Worm (Caenorhabditis elegans) whole organism, L4 larva: ENCODE measurements around the gene srlf-31.
A peak's percentile ranks its signal among the peaks of the same experiment; 100 is the strongest.

Experiments used
- D1046.2 ChIP-seq: fragments of 200-800 bp; sonication (Bioruptor generic); IDR thresholded peaks from 2 replicates; pipeline ENCODE4 v1.3.6; 2022; ENCODE audit warnings: missing genetic modification characterization, missing compliant biosample characterization
- F44E2.7 ChIP-seq: fragments of 200-800 bp; sonication (Bioruptor generic); IDR thresholded peaks from 2 replicates; pipeline ENCODE4 v2.1.2; 2022; ENCODE audit warnings: missing genetic modification characterization, missing compliant biosample characterization
- F49E8.2 ChIP-seq: sonication (generic microtip); optimal IDR thresholded peaks from 2 replicates; lab custom pipeline; 2016; ENCODE audit warnings: missing compliant biosample characterization, mild to moderate bottlenecking, missing genetic modification characterization, borderline replicate concordance
- R02D3.7 ChIP-seq: fragments of 150-350 bp; sonication (generic microtip); optimal IDR thresholded peaks from 3 replicates; lab custom pipeline; 2014; ENCODE audit warnings: missing biosample characterization, missing genetic modification characterization
- T20F7.1 ChIP-seq: fragments of 200-800 bp; sonication (Bioruptor generic); optimal IDR thresholded peaks from 2 replicates; lab custom pipeline; 2018; ENCODE audit warnings: mild to moderate bottlenecking, missing genetic modification characterization, missing compliant biosample characterization
- ZK546.5 ChIP-seq, 2 experiments: sonication (generic microtip); optimal IDR thresholded peaks; 2 replicates each; lab custom pipeline; 2017; ENCODE audit warnings: missing biosample characterization in 2 of 2, missing genetic modification characterization in 2 of 2
- aly-2 ChIP-seq: sonication (generic microtip); optimal IDR thresholded peaks from 2 replicates; lab custom pipeline; 2018; ENCODE audit warnings: missing biosample characterization, missing genetic modification characterization
- ceh-32 ChIP-seq: sonication (generic microtip); optimal IDR thresholded peaks from 2 replicates; lab custom pipeline; 2016; ENCODE audit warnings: mild to moderate bottlenecking, missing genetic modification characterization, missing compliant biosample characterization; ENCODE audit not compliant: poor library complexity
- ceh-62 ChIP-seq: sonication (generic microtip); optimal IDR thresholded peaks from 2 replicates; lab custom pipeline; 2017; ENCODE audit warnings: missing biosample characterization, missing genetic modification characterization
- ceh-82 ChIP-seq: sonication (generic microtip); optimal IDR thresholded peaks from 2 replicates; lab custom pipeline; 2017; ENCODE audit warnings: missing biosample characterization, missing genetic modification characterization
- ces-1 ChIP-seq: fragments of 150-350 bp; sonication (generic microtip); optimal IDR thresholded peaks from 4 replicates; lab custom pipeline; 2014; ENCODE audit warnings: missing biosample characterization, missing genetic modification reagents, missing genetic modification characterization
- cey-2 ChIP-seq: sonication (generic microtip); optimal IDR thresholded peaks from 3 replicates; lab custom pipeline; 2017; ENCODE audit warnings: missing genetic modification characterization, mild to moderate bottlenecking, missing compliant biosample characterization, antibody characterized with exemption, borderline replicate concordance; ENCODE audit not compliant: insufficient read depth
- ctbp-1 ChIP-seq: fragments of 200-800 bp; sonication (Bioruptor generic); IDR thresholded peaks from 2 replicates; pipeline ENCODE4 v1.3.6; 2022; ENCODE audit warnings: missing genetic modification reagents, missing genetic modification characterization, missing compliant biosample characterization
- daf-19 ChIP-seq: fragments of 200-800 bp; sonication (Bioruptor generic); conservative IDR thresholded peaks from 2 replicates; pipeline ENCODE4 v1.3.6; 2022; ENCODE audit warnings: missing genetic modification characterization, missing compliant biosample characterization
- dmd-6 ChIP-seq: fragments of 200-800 bp; sonication (Bioruptor generic); IDR thresholded peaks from 2 replicates; pipeline ENCODE4 v1.3.6; 2022; ENCODE audit warnings: missing genetic modification reagents, missing genetic modification characterization, missing compliant biosample characterization
- fkh-10 ChIP-seq: fragments of 150-350 bp; optimal IDR thresholded peaks from 2 replicates; lab custom pipeline; 2014; ENCODE audit warnings: missing biosample characterization, missing genetic modification reagents, missing genetic modification characterization
- fos-1 ChIP-seq: fragments of 150-350 bp; optimal IDR thresholded peaks from 2 replicates; lab custom pipeline; 2014; ENCODE audit warnings: missing biosample characterization, missing genetic modification characterization
- gei-8 ChIP-seq: fragments of 200-800 bp; sonication (Bioruptor generic); optimal IDR thresholded peaks from 2 replicates; lab custom pipeline; 2018; ENCODE audit warnings: mild to moderate bottlenecking, missing genetic modification characterization, missing compliant biosample characterization
- hif-1 ChIP-seq, 2 experiments: sonication (generic microtip); optimal IDR thresholded peaks; 2 replicates each; lab custom pipeline; 2016 to 2017; ENCODE audit warnings: missing compliant biosample characterization in 2 of 2, missing genetic modification characterization in 2 of 2, missing genetic modification reagents in 2 of 2, missing genotype in 2 of 2, mild to moderate bottlenecking in 1 of 2
- hlh-30 ChIP-seq: sonication (generic microtip); optimal IDR thresholded peaks from 2 replicates; lab custom pipeline; 2017; ENCODE audit warnings: antibody characterized with exemption, mild to moderate bottlenecking, missing genetic modification characterization, missing compliant biosample characterization; ENCODE audit not compliant: insufficient read depth
- jun-1 ChIP-seq: fragments of 150-350 bp; optimal IDR thresholded peaks from 2 replicates; lab custom pipeline; 2014; ENCODE audit warnings: missing biosample characterization, missing genetic modification reagents, missing genetic modification characterization
- lin-13 ChIP-seq: fragments of 150-350 bp; optimal IDR thresholded peaks from 2 replicates; lab custom pipeline; 2014; ENCODE audit warnings: missing biosample characterization, missing genetic modification reagents, missing genetic modification characterization
- lin-15B ChIP-seq: fragments of 150-350 bp; sonication (generic microtip); optimal IDR thresholded peaks from 3 replicates; lab custom pipeline; 2014; ENCODE audit warnings: missing biosample characterization, missing genetic modification characterization
- lsy-2 ChIP-seq, 2 experiments: fragments of 150-350 bp in 1 of 2; sonication (generic microtip) in 1 of 2; optimal IDR thresholded peaks; 2 replicates each; lab custom pipeline; 2014 to 2017; ENCODE audit warnings: missing biosample characterization in 2 of 2, missing genetic modification characterization in 2 of 2
- madf-5 ChIP-seq, 2 experiments: fragments of 200-800 bp; sonication (Bioruptor generic); IDR thresholded peaks; 2 replicates each; pipeline ENCODE4 v1.3.6; 2022; ENCODE audit warnings: missing compliant biosample characterization in 2 of 2, missing genetic modification characterization in 2 of 2
- mdt-29 ChIP-seq: fragments of 200-800 bp; sonication (Bioruptor generic); IDR thresholded peaks from 2 replicates; pipeline ENCODE4 v1.3.6; 2022; ENCODE audit warnings: missing genetic modification reagents, missing genetic modification characterization, missing compliant biosample characterization
- nhr-102 ChIP-seq: sonication (generic microtip); optimal IDR thresholded peaks from 2 replicates; lab custom pipeline; 2016; ENCODE audit warnings: mild to moderate bottlenecking, missing genetic modification characterization, moderate library complexity, missing compliant biosample characterization
- nhr-11 ChIP-seq: fragments of 150-350 bp; optimal IDR thresholded peaks from 2 replicates; lab custom pipeline; 2014; ENCODE audit warnings: missing biosample characterization, missing genetic modification characterization
- nhr-111 ChIP-seq: fragments of 200-800 bp; sonication (Bioruptor generic); optimal IDR thresholded peaks from 2 replicates; lab custom pipeline; 2018; ENCODE audit warnings: mild to moderate bottlenecking, missing genetic modification characterization, missing compliant biosample characterization
- nhr-25 ChIP-seq: sonication (generic microtip); optimal IDR thresholded peaks from 2 replicates; lab custom pipeline; 2017; ENCODE audit warnings: missing genetic modification characterization, mild to moderate bottlenecking, missing compliant biosample characterization, antibody characterized with exemption, moderate library complexity, borderline replicate concordance; ENCODE audit not compliant: insufficient read depth
- nhr-28 ChIP-seq: fragments of 150-350 bp; optimal IDR thresholded peaks from 2 replicates; lab custom pipeline; 2014; ENCODE audit warnings: missing biosample characterization, missing genetic modification characterization
- nhr-41 ChIP-seq: fragments of 200-800 bp; sonication (Bioruptor generic); IDR thresholded peaks from 2 replicates; pipeline ENCODE4 v1.3.6; 2022; ENCODE audit warnings: missing genetic modification reagents, missing genetic modification characterization, missing compliant biosample characterization
- nhr-42 ChIP-seq: fragments of 200-800 bp; sonication (Bioruptor generic); IDR thresholded peaks from 2 replicates; pipeline ENCODE4 v1.3.6; 2022; ENCODE audit warnings: missing genetic modification characterization, missing compliant biosample characterization
- pqm-1 ChIP-seq: sonication (generic microtip); optimal IDR thresholded peaks from 2 replicates; lab custom pipeline; 2017; ENCODE audit warnings: missing biosample characterization, missing genetic modification characterization
- saeg-2 ChIP-seq: fragments of 200-800 bp; sonication (Bioruptor generic); IDR thresholded peaks from 2 replicates; pipeline ENCODE4 v1.3.6; 2022; ENCODE audit warnings: missing genetic modification reagents, missing genetic modification characterization, missing compliant biosample characterization
- snpc-4 ChIP-seq: fragments of 150-350 bp; optimal IDR thresholded peaks from 2 replicates; lab custom pipeline; 2014; ENCODE audit warnings: missing biosample characterization, missing genetic modification characterization
- spr-1 ChIP-seq: sonication (generic microtip); optimal IDR thresholded peaks from 2 replicates; lab custom pipeline; 2016; ENCODE audit warnings: mild to moderate bottlenecking, missing genetic modification characterization, missing compliant biosample characterization
- unc-130 ChIP-seq: sonication (generic microtip); optimal IDR thresholded peaks from 2 replicates; lab custom pipeline; 2016; ENCODE audit warnings: missing genetic modification reagents, missing genetic modification characterization, missing compliant biosample characterization
- unc-62 ChIP-seq, 3 experiments: fragments of 150-350 bp in 1 of 3; sonication (generic microtip); optimal IDR thresholded peaks in 2 of 3; peaks in 1 of 3; 1 replicate in 1 of 3; 2 replicates in 2 of 3; lab custom pipeline; 2014 to 2017; ENCODE audit warnings: missing biosample characterization in 3 of 3, missing genetic modification characterization in 3 of 3, missing genetic modification reagents in 3 of 3, missing genotype in 1 of 3
- zip-11 ChIP-seq: fragments of 200-800 bp; sonication (Bioruptor generic); IDR thresholded peaks from 2 replicates; pipeline ENCODE4 v1.3.6; 2022; ENCODE audit warnings: missing genetic modification characterization, missing compliant biosample characterization
- ztf-7 ChIP-seq: fragments of 150-350 bp; optimal IDR thresholded peaks from 2 replicates; lab custom pipeline; 2014; ENCODE audit warnings: missing biosample characterization, missing genetic modification characterization

The srlf-31 gene

ce11 chrIV:11923074-11923473 lies at the start of gene srlf-31:
Gene srlf-31 (minus strand): TSS chrIV:11923174.
- TF ChIP-seq dmd-6 (GFP tag; lab: Robert Waterston, UW) (no peak), ztf-7 (tag; lab: Kevin White, UChicago) (no peak), jun-1 (tag; lab: Kevin White, UChicago) (no peak), hlh-30 (tag; lab: Kevin White, UChicago) (no peak), unc-130 (GFP tag; lab: Kevin White, UChicago) (no peak), nhr-42 (GFP tag; lab: Robert Waterston, UW) (no peak), saeg-2 (GFP tag; lab: Robert Waterston, UW) (no peak), unc-62 (GFP tag; optimal IDR thresholded peaks at IDR 0.05 in 1 of 2; lab: Kevin White, UChicago) (no peak), unc-62 (tag; optimal IDR thresholded peaks at IDR 0.05; lab: Kevin White, UChicago) (no peak), madf-5 (GFP tag; IDR thresholded peaks at IDR 0.05; lab: Robert Waterston, UW) (no peak), mdt-29 (GFP tag; lab: Robert Waterston, UW) (no peak), zip-11 (no peak), nhr-25 (tag; lab: Kevin White, UChicago) (no peak), lin-13 (GFP tag; lab: Kevin White, UChicago) (no peak), daf-19 (GFP tag; lab: Robert Waterston, UW) (no peak), lin-15B (no peak)

DNA sequence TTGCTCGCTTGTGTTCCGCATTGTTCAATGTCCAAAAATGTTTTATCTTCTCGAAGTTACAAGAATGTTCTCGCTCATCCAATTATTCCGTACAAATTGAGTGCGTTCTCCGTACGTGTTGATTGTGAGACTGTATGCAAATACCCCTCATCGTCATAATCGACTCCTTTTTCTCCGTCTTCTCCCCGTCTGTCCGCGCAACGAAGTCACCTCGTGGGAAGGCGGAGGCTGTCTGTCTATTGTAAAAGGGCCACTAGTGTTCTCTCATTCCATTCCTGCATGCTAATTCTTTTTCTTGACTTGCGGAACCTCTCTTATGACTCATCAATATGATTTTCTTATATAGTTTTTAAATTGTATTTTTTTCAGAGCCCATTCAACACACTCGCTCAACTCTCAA lies 47.2 kb upstream of the srlf-31 start, which contains the start of gene ZK829.9:
TSS of gene ZK829.9 (plus strand) at position 364 of the 400 bp plus-strand sequence.
- TF ChIP-seq gei-8 (GFP tag; lab: Kevin White, UChicago) (no peak), nhr-41 (no peak), R02D3.7 (no peak)

DNA sequence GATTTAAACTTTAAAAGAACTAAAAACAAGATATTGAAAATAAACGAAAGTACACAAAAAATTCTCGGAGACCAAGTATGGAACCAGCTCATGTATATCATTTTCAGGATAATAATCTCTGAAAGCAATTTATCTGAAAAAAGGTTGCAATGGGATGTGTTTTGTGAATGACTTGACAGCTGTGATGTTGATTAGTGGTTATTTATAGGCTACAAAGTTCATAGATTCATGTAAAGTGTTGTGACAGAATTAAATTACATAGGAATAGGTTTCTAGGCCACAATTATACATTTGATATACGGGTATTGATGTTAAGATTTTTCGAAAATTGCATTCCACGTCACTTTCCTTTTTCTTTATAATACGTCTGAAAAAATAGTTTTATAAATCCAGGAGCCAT lies 42.4 kb upstream of the srlf-31 start, which contains the start of gene srj-1:
TSS of gene srj-1 (minus strand) at position 101 of the 400 bp plus-strand sequence.
- TF ChIP-seq spr-1 (tag; lab: Kevin White, UChicago) (no peak), unc-62 (GFP tag; optimal IDR thresholded peaks at IDR 0.05 in 1 of 2; lab: Kevin White, UChicago) (peak in 1 of 2 experiments; percentile 33), unc-62 (tag; optimal IDR thresholded peaks at IDR 0.05; lab: Kevin White, UChicago) (no peak), nhr-28 (tag; lab: Kevin White, UChicago) (no peak), T20F7.1 (GFP tag; lab: Kevin White, UChicago) (no peak), F44E2.7 (GFP tag; lab: Robert Waterston, UW) (no peak), nhr-25 (tag; lab: Kevin White, UChicago) (no peak), nhr-11 (tag; lab: Kevin White, UChicago) (peak; percentile 55), madf-5 (GFP tag; IDR thresholded peaks at IDR 0.05; lab: Robert Waterston, UW) (no peak), lin-13 (GFP tag; lab: Kevin White, UChicago) (no peak), ZK546.5 (tag; optimal IDR thresholded peaks at IDR 0.05; lab: Kevin White, UChicago) (no peak), ceh-62 (tag; lab: Kevin White, UChicago) (no peak)

- TF ChIP-seq lsy-2 (tag; optimal IDR thresholded peaks at IDR 0.05; lab: Kevin White, UChicago) (peak in 1 of 2 experiments; percentile 86), F44E2.7 (GFP tag; lab: Robert Waterston, UW) (no peak), ctbp-1 (no peak), nhr-25 (tag; lab: Kevin White, UChicago) (no peak), nhr-111 (no peak), nhr-41 (no peak), lin-13 (GFP tag; lab: Kevin White, UChicago) (no peak), pqm-1 (tag; lab: Kevin White, UChicago) (no peak), cey-2 (tag; lab: Kevin White, UChicago) (no peak), fos-1 (no peak), ZK546.5 (tag; optimal IDR thresholded peaks at IDR 0.05; lab: Kevin White, UChicago) (no peak), jun-1 (tag; lab: Kevin White, UChicago) (peak; percentile 44), fkh-10 (peak; percentile 41), D1046.2 (GFP tag; lab: Robert Waterston, UW) (no peak), ceh-82 (tag; lab: Kevin White, UChicago) (no peak), hif-1 (tag; optimal IDR thresholded peaks at IDR 0.05; lab: Kevin White, UChicago) (peak; percentile 3 to 80), F49E8.2 (no peak), nhr-102 (tag; lab: Kevin White, UChicago) (peak; percentile 53), aly-2 (tag; lab: Kevin White, UChicago) (no peak), ceh-32 (peak; percentile 11), snpc-4 (no peak), daf-19 (GFP tag; lab: Robert Waterston, UW) (no peak), ces-1 (no peak)
Measured at ce11 chrIV:11961485-11962255, 38.7 kb upstream of the srlf-31 start, which contains the start of gene ZK829.7. Gene ZK829.7 (minus strand): TSS chrIV:11961535.
